4 worm cellular contexts compared by ENCODE assay signal in the genomic region with DNA sequence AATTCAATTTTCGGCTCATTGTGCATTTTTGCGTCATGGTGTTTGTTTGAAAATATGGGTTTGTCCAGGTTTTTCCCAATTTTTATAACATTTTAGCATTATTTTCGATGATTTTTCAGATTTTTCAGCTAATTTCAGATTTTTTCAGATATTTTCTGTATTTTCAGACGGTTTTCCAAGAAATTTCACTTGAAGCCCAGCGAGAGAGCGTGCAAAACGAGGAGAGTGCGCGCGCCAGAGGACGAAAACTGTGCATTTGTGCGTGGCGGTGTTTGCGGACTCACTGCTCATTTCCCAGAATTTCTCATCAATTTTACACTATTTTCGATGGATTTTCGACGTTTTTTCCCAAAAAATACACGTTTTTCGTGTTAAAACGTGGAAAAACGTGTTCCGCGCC.
TF ChIP-seq lines count a peak whose summit lies in the region.

No protein-coding gene starts in this region.

TF ChIP-seq in whole organism, L2 larva, 48 proteins besides CTCF, POLR2A, EP300 and RAD21 (continues in another document):
- TF ChIP-seq ceh-16 (tag; optimal IDR thresholded peaks at IDR 0.05; lab: Kevin White, UChicago) (no peak), snpc-4 (tag; optimal IDR thresholded peaks at IDR 0.05; lab: Kevin White, UChicago) (no peak), nhr-77 (tag; optimal IDR thresholded peaks at IDR 0.05; lab: Kevin White, UChicago) (no peak), nhr-237 (tag; optimal IDR thresholded peaks at IDR 0.05; lab: Kevin White, UChicago) (no peak), Y55F3AM.14 (GFP tag; optimal IDR thresholded peaks at IDR 0.05; lab: Kevin White, UChicago) (peak; percentile 64), lin-11 (tag; optimal IDR thresholded peaks at IDR 0.05; lab: Kevin White, UChicago) (peak; percentile 32), skn-1 (tag; optimal IDR thresholded peaks at IDR 0.05; lab: Kevin White, UChicago) (no peak), ZK546.5 (tag; optimal IDR thresholded peaks at IDR 0.05; lab: Kevin White, UChicago) (no peak), lin-13 (GFP tag; optimal IDR thresholded peaks at IDR 0.05; lab: Kevin White, UChicago) (peak; percentile 39), sma-9 (GFP tag; optimal IDR thresholded peaks at IDR 0.05; lab: Kevin White, UChicago) (no peak), sma-9 (tag; optimal IDR thresholded peaks at IDR 0.05; lab: Kevin White, UChicago) (no peak), sem-4 (tag; optimal IDR thresholded peaks at IDR 0.05; lab: Kevin White, UChicago) (no peak), mab-5 (tag; optimal IDR thresholded peaks at IDR 0.05; lab: Kevin White, UChicago) (no peak), nhr-21 (tag; optimal IDR thresholded peaks at IDR 0.05; lab: Kevin White, UChicago) (peak; percentile 47), nhr-25 (tag; optimal IDR thresholded peaks at IDR 0.05; lab: Kevin White, UChicago) (peak; percentile 16), ztf-4 (tag; optimal IDR thresholded peaks at IDR 0.05; lab: Kevin White, UChicago) (peak; percentile 44), nhr-23 (tag; optimal IDR thresholded peaks at IDR 0.05; lab: Kevin White, UChicago) (no peak), blmp-1 (tag; optimal IDR thresholded peaks at IDR 0.05; lab: Kevin White, UChicago; ENCODE audit: insufficient read depth) (no peak), gmeb-1 (tag; optimal IDR thresholded peaks at IDR 0.05; lab: Kevin White, UChicago) (peak; percentile 63), zag-1 (tag; optimal IDR thresholded peaks at IDR 0.05; lab: Kevin White, UChicago) (no peak), mdl-1 (tag; optimal IDR thresholded peaks at IDR 0.05; lab: Kevin White, UChicago) (no peak), elt-3 (tag; optimal IDR thresholded peaks at IDR 0.05; lab: Kevin White, UChicago) (no peak), fos-1 (tag; optimal IDR thresholded peaks at IDR 0.05; lab: Kevin White, UChicago) (no peak)

TF ChIP-seq in whole organism, L4 larva, 104 proteins besides CTCF, POLR2A, EP300 and RAD21 (continues in another document):
- 0 out of 2 replicates have a peak, but pooled peaks have one; percentile 35 for TF ChIP-seq tra-1 (GFP tag; IDR thresholded peaks at IDR 0.05; lab: Robert Waterston, UW)
- TF ChIP-seq rbr-2 (tag; optimal IDR thresholded peaks at IDR 0.05; lab: Kevin White, UChicago), result peak; percentile 64
- no peak for TF ChIP-seq mxl-2 (GFP tag; conservative IDR thresholded peaks at IDR 0.05; lab: Robert Waterston, UW)
- 0 out of 2 replicates have a peak, but pooled peaks have one; percentile 43 for TF ChIP-seq arid-1 (GFP tag; conservative IDR thresholded peaks at IDR 0.05; lab: Robert Waterston, UW)
- TF ChIP-seq unc-130 (GFP tag; optimal IDR thresholded peaks at IDR 0.05; lab: Kevin White, UChicago), result peak; percentile 25
- peak; percentile 74; the same call in 1 of the 2 replicates for TF ChIP-seq T26A8.4 (GFP tag; IDR thresholded peaks at IDR 0.05; lab: Robert Waterston, UW)
- no peak for TF ChIP-seq pqm-1 (tag; optimal IDR thresholded peaks at IDR 0.05; lab: Kevin White, UChicago)
- no peak for TF ChIP-seq T20F7.1 (GFP tag; optimal IDR thresholded peaks at IDR 0.05; lab: Kevin White, UChicago)
- peak; percentile 36 for TF ChIP-seq spr-3 (GFP tag; optimal IDR thresholded peaks at IDR 0.05; lab: Kevin White, UChicago)
- TF ChIP-seq lsy-2 (tag; optimal IDR thresholded peaks at IDR 0.05; lab: Kevin White, UChicago), result peak in 1 of 2 experiments; percentile 60
- 0 out of 2 replicates have a peak, but pooled peaks have one; percentile 22 for TF ChIP-seq Y105C5A.15 (GFP tag; IDR thresholded peaks at IDR 0.05; lab: Robert Waterston, UW)
- TF ChIP-seq ztf-11 (tag; optimal IDR thresholded peaks at IDR 0.05; lab: Kevin White, UChicago), result no peak
- no peak for TF ChIP-seq cey-2 (tag; optimal IDR thresholded peaks at IDR 0.05; lab: Kevin White, UChicago; ENCODE audit: borderline replicate concordance, insufficient read depth)
- peak; percentile 50 for TF ChIP-seq sdz-12 (GFP tag; optimal IDR thresholded peaks at IDR 0.05; lab: Kevin White, UChicago)
- TF ChIP-seq hif-1 (tag; optimal IDR thresholded peaks at IDR 0.05; lab: Kevin White, UChicago), result peak in 1 of 2 experiments; percentile 55
- TF ChIP-seq Y48G9A.11 (GFP tag; IDR thresholded peaks at IDR 0.05; lab: Robert Waterston, UW), result peak; percentile 34; the same call in 1 of the 2 replicates
- 0 out of 2 replicates have a peak, but pooled peaks have one; percentile 27 for TF ChIP-seq dmd-6 (GFP tag; IDR thresholded peaks at IDR 0.05; lab: Robert Waterston, UW)
- peak; percentile 54 for TF ChIP-seq mes-2 (tag; optimal IDR thresholded peaks at IDR 0.05; lab: Kevin White, UChicago; ENCODE audit: poor library complexity, severe bottlenecking)
- peak; percentile 5 for TF ChIP-seq aha-1 (tag; lab: Kevin White, UChicago)
- no peak for TF ChIP-seq ctbp-1 (GFP tag; IDR thresholded peaks at IDR 0.05; lab: Robert Waterston, UW)

TF ChIP-seq in whole organism, late embryonic, 69 proteins besides CTCF, POLR2A, EP300 and RAD21:
- TF ChIP-seq fkh-6 (tag; optimal IDR thresholded peaks at IDR 0.05; lab: Kevin White, UChicago), result no peak
- TF ChIP-seq ceh-34 (tag; optimal IDR thresholded peaks at IDR 0.05; lab: Kevin White, UChicago), result no peak
- TF ChIP-seq ets-4 (tag; optimal IDR thresholded peaks at IDR 0.05; lab: Kevin White, UChicago), result no peak
- TF ChIP-seq unc-55 (GFP tag; optimal IDR thresholded peaks at IDR 0.05; lab: Kevin White, UChicago), result no peak
- TF ChIP-seq ceh-45 (GFP tag; IDR thresholded peaks at IDR 0.05; lab: Robert Waterston, UW), result no peak
- no peak for TF ChIP-seq dve-1 (tag; optimal IDR thresholded peaks at IDR 0.05; lab: Kevin White, UChicago)
- peak; percentile 38 for TF ChIP-seq pat-9 (tag; optimal IDR thresholded peaks at IDR 0.05; lab: Kevin White, UChicago)
- TF ChIP-seq ceh-14 (tag; optimal IDR thresholded peaks at IDR 0.05; lab: Kevin White, UChicago), result peak; percentile 1
- peak; percentile 32 for TF ChIP-seq elt-2 (tag; optimal IDR thresholded peaks at IDR 0.05; lab: Kevin White, UChicago)
- TF ChIP-seq ceh-30 (tag; optimal IDR thresholded peaks at IDR 0.05; lab: Kevin White, UChicago), result peak; percentile 15
- peak; percentile 42 for TF ChIP-seq unc-42 (tag; optimal IDR thresholded peaks at IDR 0.05; lab: Kevin White, UChicago)
- TF ChIP-seq hlh-13 (GFP tag; optimal IDR thresholded peaks at IDR 0.05; lab: Kevin White, UChicago), result no peak
- no peak for TF ChIP-seq ceh-24 (tag; optimal IDR thresholded peaks at IDR 0.05; lab: Kevin White, UChicago)
TF ChIP-seq in whole organism, late embryonic: peak in this region for 5.

TF ChIP-seq in whole organism, mixed stage, embryonic, 35 proteins besides CTCF, POLR2A, EP300 and RAD21:
- TF ChIP-seq mls-2 (tag; optimal IDR thresholded peaks at IDR 0.05; lab: Kevin White, UChicago) (peak; percentile 50), unc-120 (tag; optimal IDR thresholded peaks at IDR 0.05; lab: Kevin White, UChicago; ENCODE audit: poor library complexity, severe bottlenecking) (peak; percentile 44), mab-5 (tag; optimal IDR thresholded peaks at IDR 0.05; lab: Kevin White, UChicago) (no peak), lsy-2 (tag; optimal IDR thresholded peaks at IDR 0.05; lab: Kevin White, UChicago) (peak; percentile 20), ceh-39 (tag; optimal IDR thresholded peaks at IDR 0.05; lab: Kevin White, UChicago) (peak; percentile 12), sptf-1 (tag; optimal IDR thresholded peaks at IDR 0.05; lab: Kevin White, UChicago) (peak; percentile 62), nhr-76 (tag; optimal IDR thresholded peaks at IDR 0.05; lab: Kevin White, UChicago) (no peak), M03D4.4 (tag; optimal IDR thresholded peaks at IDR 0.05; lab: Kevin White, UChicago) (peak; percentile 35), ces-1 (GFP tag; optimal IDR thresholded peaks at IDR 0.05; lab: Kevin White, UChicago) (peak; percentile 76), blmp-1 (tag; optimal IDR thresholded peaks at IDR 0.05; lab: Kevin White, UChicago) (no peak), drap-1 (GFP tag; optimal IDR thresholded peaks at IDR 0.05; lab: Kevin White, UChicago) (peak; percentile 20), ceh-83 (GFP tag; optimal IDR thresholded peaks at IDR 0.05; lab: Kevin White, UChicago) (peak; percentile 29)
